Worm (Caenorhabditis elegans): Measurements from ENCODE around the gene dhhc-4.

dhhc-4 gene

DNA sequence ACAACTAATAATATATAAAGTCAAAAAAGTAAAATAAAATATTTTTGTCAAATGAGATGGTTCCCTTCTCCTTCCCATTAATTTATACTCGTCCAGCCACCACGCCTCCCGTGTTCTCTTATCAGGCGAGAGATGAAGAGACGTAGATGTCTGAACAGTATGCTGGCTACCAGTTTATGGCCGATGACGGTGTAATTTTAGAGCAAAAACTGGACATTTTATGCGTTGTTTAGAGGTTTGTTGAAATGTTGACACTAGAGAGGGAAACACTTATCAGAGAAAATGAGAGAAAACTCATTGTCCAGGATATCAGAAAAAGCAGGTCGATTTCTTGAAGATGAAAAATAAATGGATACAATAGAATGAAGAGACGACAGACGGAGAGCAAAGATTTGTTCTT, 10.5 kb downstream of the dhhc-4 start (continued):
- TF ChIP-seq dpl-1 (GFP tag; optimal IDR thresholded peaks at IDR 0.05), result no peak
- TF ChIP-seq nhr-12 (tag; optimal IDR thresholded peaks at IDR 0.05), result no peak
- no peak for TF ChIP-seq nhr-28 (tag; optimal IDR thresholded peaks at IDR 0.05)
- TF ChIP-seq vab-15 (tag; optimal IDR thresholded peaks at IDR 0.05), result no peak
- TF ChIP-seq Y116A8C.19 (tag; optimal IDR thresholded peaks at IDR 0.05; ENCODE audit: borderline replicate concordance), result no peak
- no peak for TF ChIP-seq jun-1 (tag; optimal IDR thresholded peaks at IDR 0.05)
- TF ChIP-seq efl-3 (GFP tag; optimal IDR thresholded peaks at IDR 0.05), result no peak
- TF ChIP-seq zip-4 (GFP tag; optimal IDR thresholded peaks at IDR 0.05), result no peak
- no peak for TF ChIP-seq lin-35 (GFP tag; optimal IDR thresholded peaks at IDR 0.05)
- TF ChIP-seq skn-1 (tag; optimal IDR thresholded peaks at IDR 0.05), result no peak
- TF ChIP-seq nhr-237 (tag; optimal IDR thresholded peaks at IDR 0.05), result no peak
- no peak for TF ChIP-seq xbp-1 (tag; optimal IDR thresholded peaks at IDR 0.05)
- TF ChIP-seq ces-1 (GFP tag; optimal IDR thresholded peaks at IDR 0.05), result no peak
- peak; percentile 36 for TF ChIP-seq nhr-90 (tag; optimal IDR thresholded peaks at IDR 0.05; ENCODE audit: poor library complexity)

DNA sequence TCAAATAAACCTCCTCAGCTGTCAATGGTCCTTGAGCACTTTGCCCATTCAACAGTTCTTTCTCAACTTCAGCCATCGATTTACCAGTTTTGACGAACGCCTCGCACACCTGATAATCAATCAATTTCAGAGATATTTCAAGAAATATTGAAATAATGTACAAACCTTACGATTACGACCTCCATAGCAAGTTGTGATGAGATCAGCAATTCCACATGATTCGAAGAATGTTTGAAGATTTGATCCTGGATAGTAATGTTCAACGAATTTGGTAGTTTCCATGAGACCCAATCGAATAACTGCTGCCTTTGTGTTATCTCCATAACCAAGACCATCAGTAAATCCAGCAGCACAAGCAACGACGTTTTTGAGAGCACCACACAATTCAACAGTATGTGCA, 12.6 kb downstream of the dhhc-4 start:
- no peak for TF ChIP-seq efl-1 (optimal IDR thresholded peaks at IDR 0.05)
- peak in 1 of 2 experiments; percentile 68 for TF ChIP-seq efl-1 (GFP tag; optimal IDR thresholded peaks at IDR 0.05 in 1 of 2)
- no peak for TF ChIP-seq nhr-77 (tag; optimal IDR thresholded peaks at IDR 0.05)

DNA sequence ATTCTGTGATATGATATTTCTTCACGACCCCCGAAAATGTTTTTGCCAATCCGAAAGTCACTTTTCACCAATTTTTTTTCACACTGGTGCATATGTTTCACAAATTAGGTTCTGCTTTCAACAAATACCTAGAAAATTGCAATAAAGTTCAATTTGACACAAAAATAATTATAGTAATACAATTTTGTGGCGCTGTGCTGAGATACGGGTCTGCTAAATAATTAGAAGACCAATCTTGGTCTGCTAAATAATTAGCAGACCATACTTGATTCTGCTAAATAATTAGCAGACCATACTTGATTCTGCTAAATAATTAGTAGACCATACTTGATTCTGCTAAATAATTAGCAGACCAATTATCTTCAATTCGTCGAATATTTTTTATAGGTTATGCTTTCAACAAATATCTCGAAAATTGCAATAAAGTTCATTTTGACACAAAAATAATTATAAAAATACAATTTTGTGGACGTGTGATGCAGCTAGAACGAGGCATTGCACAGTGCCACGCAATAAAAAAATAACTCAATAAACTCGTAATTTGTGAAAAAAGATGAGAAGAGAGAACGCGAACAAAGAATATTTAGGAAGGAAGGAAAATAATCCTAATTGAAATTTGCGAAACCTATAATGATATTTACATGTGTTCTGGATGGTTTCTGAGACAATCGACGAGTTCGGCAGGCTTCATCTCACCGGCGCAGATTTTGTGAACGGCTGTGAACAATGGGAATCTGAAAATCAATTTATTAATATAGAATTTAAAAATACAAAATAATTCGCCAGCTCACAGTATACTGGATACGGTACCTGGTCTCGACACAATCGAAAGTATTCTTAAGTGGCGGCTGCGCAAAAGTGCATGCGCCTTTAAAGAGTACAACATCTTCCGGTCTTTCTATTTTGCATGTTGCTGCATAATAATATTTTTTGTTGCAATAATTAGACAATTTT, 13.6 kb downstream of the dhhc-4 start:
- TF ChIP-seq efl-1 (optimal IDR thresholded peaks at IDR 0.05), result no peak
- peak in 1 of 2 experiments; percentile 71 for TF ChIP-seq efl-1 (GFP tag; optimal IDR thresholded peaks at IDR 0.05 in 1 of 2)
- TF ChIP-seq egl-27 (tag; optimal IDR thresholded peaks at IDR 0.05), result no peak

- TF ChIP-seq lin-14 (GFP tag; optimal IDR thresholded peaks at IDR 0.05) (peak; percentile 59), C04F5.9 (tag; optimal IDR thresholded peaks at IDR 0.05) (no peak), efl-1 (optimal IDR thresholded peaks at IDR 0.05) (no peak), efl-1 (GFP tag; optimal IDR thresholded peaks at IDR 0.05 in 1 of 2) (peak in 1 of 2 experiments; percentile 42), hlh-4 (tag; optimal IDR thresholded peaks at IDR 0.05) (no peak), unc-30 (tag; optimal IDR thresholded peaks at IDR 0.05) (no peak), ceh-82 (tag; optimal IDR thresholded peaks at IDR 0.05) (peak in 1 of 3 experiments; percentile 0)
Measured at ce11 chrIII:9851547-9851946, 16.0 kb downstream of the dhhc-4 start, which contains the start of gene K11H3.3. K11H3.3 (plus strand) TSS chrIII:9851854.

ce11 chrIII:9850877-9851276, 16.7 kb downstream of the dhhc-4 start:
- TF ChIP-seq tbx-2 (tag; optimal IDR thresholded peaks at IDR 0.05), result no peak
- peak; percentile 28 for TF ChIP-seq mep-1 (tag; optimal IDR thresholded peaks at IDR 0.05)
- TF ChIP-seq lin-35 (GFP tag; optimal IDR thresholded peaks at IDR 0.05), result peak in 1 of 2 experiments; percentile 8
- no peak for TF ChIP-seq sox-4 (tag; optimal IDR thresholded peaks at IDR 0.05)
- peak; percentile 31 for TF ChIP-seq lin-14 (GFP tag; optimal IDR thresholded peaks at IDR 0.05)
- peak; percentile 10; the same call in 1 of the 2 replicates for TF ChIP-seq nhr-19 (GFP tag; conservative IDR thresholded peaks at IDR 0.05)
- TF ChIP-seq elt-2 (tag; optimal IDR thresholded peaks at IDR 0.05), result no peak
- no peak for TF ChIP-seq nhr-47 (tag; optimal IDR thresholded peaks at IDR 0.05)
- no peak for TF ChIP-seq nhr-20 (tag; optimal IDR thresholded peaks at IDR 0.05)
- no peak for TF ChIP-seq tlp-1 (tag; optimal IDR thresholded peaks at IDR 0.05)
- TF ChIP-seq snu-23 (GFP tag; optimal IDR thresholded peaks at IDR 0.05), result peak; percentile 5
- TF ChIP-seq nhr-90 (tag; optimal IDR thresholded peaks at IDR 0.05; ENCODE audit: poor library complexity), result peak; percentile 0
- TF ChIP-seq F16B12.6 (tag; optimal IDR thresholded peaks at IDR 0.05), result no peak
- TF ChIP-seq nhr-71 (tag; optimal IDR thresholded peaks at IDR 0.05), result peak; percentile 7
- TF ChIP-seq nhr-85 (tag), result peak; percentile 64

Measured in whole organism, L1 larva.